Worm (Caenorhabditis elegans) whole organism, young adult: ENCODE results near the gene rev-3.

Source experiments
- nhr-179 ChIP-seq: sonication (generic microtip); optimal IDR thresholded peaks from 2 replicates; lab custom pipeline; 2016; ENCODE audit warnings: mild to moderate bottlenecking, missing genetic modification characterization, missing compliant biosample characterization
- repo-1 ChIP-seq: sonication (generic microtip); optimal IDR thresholded peaks from 2 replicates; lab custom pipeline; 2017; ENCODE audit warnings: mild to moderate bottlenecking, missing genetic modification characterization, missing compliant biosample characterization
- sea-2 ChIP-seq: fragments of 200-800 bp; sonication (Bioruptor generic); IDR thresholded peaks from 2 replicates; pipeline ENCODE4 v1.3.6; 2022; ENCODE audit warnings: missing genetic modification characterization, missing compliant biosample characterization

ce11 chrIII:5839598-5839997 lies 49.1 kb upstream of the rev-3 start:
- TF ChIP-seq repo-1 (tag; lab: Kevin White, UChicago) (no peak), sea-2 (no peak), nhr-179 (tag; lab: Kevin White, UChicago) (no peak)
